Worm (Caenorhabditis elegans) whole organism, young adult: ENCODE measurements around the gene C44H4.8.
A peak's percentile ranks its signal among the peaks of the same experiment; 100 is the strongest.

Experiments
- B0035.1 ChIP-seq: sonication (generic microtip); optimal IDR thresholded peaks from 2 replicates; lab custom pipeline; 2016; ENCODE audit warnings: missing genetic modification characterization, mild to moderate bottlenecking, missing compliant biosample characterization, missing genotype, missing genetic modification reagents
- F57A8.1 ChIP-seq: fragments of 200-800 bp; sonication (Bioruptor generic); optimal IDR thresholded peaks from 2 replicates; lab custom pipeline; 2018; ENCODE audit warnings: mild to moderate bottlenecking, missing genetic modification characterization, moderate library complexity, missing compliant biosample characterization
- K12H6.12 ChIP-seq: fragments of 200-800 bp; sonication (Bioruptor generic); optimal IDR thresholded peaks from 2 replicates; lab custom pipeline; 2018; ENCODE audit warnings: mild to moderate bottlenecking, missing genetic modification characterization, missing compliant biosample characterization
- ama-1 ChIP-seq, 3 experiments: fragments of 150-350 bp in 1 of 3; sonication (generic microtip) in 2 of 3; optimal IDR thresholded peaks; 2 replicates each; lab custom pipeline; 2014 to 2018; ENCODE audit warnings: missing biosample characterization in 2 of 3, missing genetic modification characterization in 2 of 3, missing genetic modification reagents in 2 of 3
- ceh-79 ChIP-seq: sonication (generic microtip); optimal IDR thresholded peaks from 2 replicates; lab custom pipeline; 2017; ENCODE audit warnings: mild to moderate bottlenecking, missing genetic modification characterization, missing compliant biosample characterization
- let-526 ChIP-seq: fragments of 200-800 bp; sonication (Bioruptor generic); IDR thresholded peaks from 2 replicates; pipeline ENCODE4 v1.3.6; 2022; ENCODE audit warnings: missing genetic modification reagents, missing genetic modification characterization, missing compliant biosample characterization
- lsl-1 ChIP-seq: fragments of 200-800 bp; sonication (Bioruptor generic); optimal IDR thresholded peaks from 2 replicates; lab custom pipeline; 2018; ENCODE audit warnings: mild to moderate bottlenecking, missing genetic modification characterization, moderate library complexity, missing compliant biosample characterization
- nfya-1 ChIP-seq: sonication (generic microtip); optimal IDR thresholded peaks from 2 replicates; lab custom pipeline; 2017; ENCODE audit warnings: antibody characterized with exemption, missing compliant biosample characterization, missing genetic modification characterization, borderline replicate concordance; ENCODE audit not compliant: insufficient read depth
- snpc-4 ChIP-seq, 5 experiments: fragments of 150-350 bp in 1 of 5; sonication (generic microtip) in 4 of 5; optimal IDR thresholded peaks; 2 replicates each; lab custom pipeline; 2014 to 2018; ENCODE audit warnings: missing genetic modification characterization in 5 of 5, missing biosample characterization in 3 of 5, antibody characterized with exemption in 2 of 5, mild to moderate bottlenecking in 2 of 5, missing compliant biosample characterization in 2 of 5, missing genotype in 2 of 5, moderate library complexity in 2 of 5, missing genetic modification reagents in 1 of 5
- unc-62 ChIP-seq: fragments of 150-350 bp; optimal IDR thresholded peaks from 2 replicates; lab custom pipeline; 2014; ENCODE audit warnings: missing biosample characterization, missing genetic modification reagents, missing genetic modification characterization

ce11 chrX:14636712-14637111, 41.8 kb downstream of the C44H4.8 start:
- TF ChIP-seq F57A8.1 (GFP tag; lab: Kevin White, UChicago) (no peak), snpc-4 (GFP tag; optimal IDR thresholded peaks at IDR 0.05; lab: Kevin White, UChicago) (no peak), snpc-4 (tag; optimal IDR thresholded peaks at IDR 0.05; lab: Kevin White, UChicago) (no peak), ama-1 (optimal IDR thresholded peaks at IDR 0.05; lab: Kevin White, UChicago) (no peak), ama-1 (GFP tag; optimal IDR thresholded peaks at IDR 0.05; lab: Kevin White, UChicago) (no peak), let-526 (no peak), ceh-79 (no peak), lsl-1 (GFP tag; lab: Kevin White, UChicago) (no peak), K12H6.12 (tag; lab: Kevin White, UChicago) (peak; percentile 55), nfya-1 (tag; lab: Kevin White, UChicago) (no peak), unc-62 (GFP tag; lab: Kevin White, UChicago) (no peak), B0035.1 (tag; lab: Kevin White, UChicago) (no peak)
